Worm (Caenorhabditis elegans) whole organism, young adult: ENCODE measurements around the gene F58F12.12.
A peak's percentile ranks its signal among the peaks of the same experiment; 100 is the strongest.

Source experiments
- B0261.1 ChIP-seq: sonication (generic microtip); optimal IDR thresholded peaks from 2 replicates; lab custom pipeline; 2016; ENCODE audit warnings: mild to moderate bottlenecking, missing genetic modification characterization, moderate library complexity, missing compliant biosample characterization
- F22D6.2 ChIP-seq: sonication (generic microtip); optimal IDR thresholded peaks from 2 replicates; lab custom pipeline; 2016; ENCODE audit warnings: mild to moderate bottlenecking, missing genetic modification characterization, missing compliant biosample characterization
- F23B12.7 ChIP-seq: sonication (generic microtip); optimal IDR thresholded peaks from 2 replicates; lab custom pipeline; 2017; ENCODE audit warnings: missing genetic modification characterization, mild to moderate bottlenecking, missing compliant biosample characterization, antibody characterized with exemption, moderate library complexity; ENCODE audit not compliant: insufficient read depth
- F37B4.10 ChIP-seq: fragments of 200-800 bp; sonication (Bioruptor generic); IDR thresholded peaks from 2 replicates; pipeline ENCODE4 v1.3.6; 2022; ENCODE audit warnings: missing genetic modification characterization, missing compliant biosample characterization
- F52B5.7 ChIP-seq: sonication (generic microtip); optimal IDR thresholded peaks from 2 replicates; lab custom pipeline; 2016; ENCODE audit warnings: mild to moderate bottlenecking, missing genetic modification characterization, missing compliant biosample characterization
- F55B11.4 ChIP-seq: sonication (generic microtip); optimal IDR thresholded peaks from 2 replicates; lab custom pipeline; 2016; ENCODE audit warnings: missing compliant biosample characterization, missing genetic modification characterization, borderline replicate concordance; ENCODE audit not compliant: insufficient read depth
- K11D2.4 ChIP-seq: fragments of 200-800 bp; sonication (Bioruptor generic); IDR thresholded peaks from 2 replicates; pipeline ENCODE4 v1.3.6; 2022; ENCODE audit warnings: missing genetic modification reagents, missing genetic modification characterization, missing compliant biosample characterization
- K12H6.12 ChIP-seq: fragments of 200-800 bp; sonication (Bioruptor generic); optimal IDR thresholded peaks from 2 replicates; lab custom pipeline; 2018; ENCODE audit warnings: mild to moderate bottlenecking, missing genetic modification characterization, missing compliant biosample characterization
- T26A5.8 ChIP-seq: sonication (generic microtip); optimal IDR thresholded peaks from 2 replicates; lab custom pipeline; 2016; ENCODE audit warnings: missing genetic modification characterization, missing compliant biosample characterization
- Y56A3A.18 ChIP-seq: fragments of 200-800 bp; sonication (Bioruptor generic); IDR thresholded peaks from 2 replicates; pipeline ENCODE4 v1.3.6; 2022; ENCODE audit warnings: missing genetic modification reagents, missing genetic modification characterization, missing compliant biosample characterization
- Y79H2A.3 ChIP-seq: fragments of 200-800 bp; sonication (Bioruptor generic); conservative IDR thresholded peaks from 2 replicates; pipeline ENCODE4 v1.3.6; 2022; ENCODE audit warnings: missing genetic modification reagents, missing genetic modification characterization, missing compliant biosample characterization
- akir-1 ChIP-seq: fragments of 200-800 bp; sonication (Bioruptor generic); optimal IDR thresholded peaks from 2 replicates; lab custom pipeline; 2018; ENCODE audit warnings: mild to moderate bottlenecking, missing genetic modification characterization, moderate library complexity, missing compliant biosample characterization
- attf-3 ChIP-seq: fragments of 200-800 bp; sonication (Bioruptor generic); conservative IDR thresholded peaks from 2 replicates; pipeline ENCODE4 v1.3.6; 2022; ENCODE audit warnings: missing genetic modification reagents, missing genetic modification characterization, missing compliant biosample characterization
- ceh-58 ChIP-seq: fragments of 200-800 bp; sonication (Bioruptor generic); IDR thresholded peaks from 2 replicates; pipeline ENCODE4 v1.3.6; 2022; ENCODE audit warnings: missing genetic modification characterization, missing compliant biosample characterization
- ceh-79 ChIP-seq: sonication (generic microtip); optimal IDR thresholded peaks from 2 replicates; lab custom pipeline; 2017; ENCODE audit warnings: mild to moderate bottlenecking, missing genetic modification characterization, missing compliant biosample characterization
- dox-1 ChIP-seq: fragments of 200-800 bp; sonication (Bioruptor generic); IDR thresholded peaks from 2 replicates; pipeline ENCODE4 v1.3.6; 2022; ENCODE audit warnings: missing genetic modification reagents, missing genetic modification characterization, missing compliant biosample characterization
- dpff-1 ChIP-seq: sonication (generic microtip); optimal IDR thresholded peaks from 2 replicates; lab custom pipeline; 2017; ENCODE audit warnings: mild to moderate bottlenecking, missing genetic modification characterization, missing compliant biosample characterization
- dpl-1 ChIP-seq: fragments of 150-350 bp; optimal IDR thresholded peaks from 2 replicates; lab custom pipeline; 2014; ENCODE audit warnings: missing biosample characterization, missing genetic modification reagents, missing genetic modification characterization
- efl-1 ChIP-seq: fragments of 150-350 bp; optimal IDR thresholded peaks from 2 replicates; lab custom pipeline; 2014; ENCODE audit warnings: missing biosample characterization, missing genetic modification reagents, missing genetic modification characterization
- egl-44 ChIP-seq: fragments of 200-800 bp; sonication (Bioruptor generic); IDR thresholded peaks from 2 replicates; pipeline ENCODE4 v1.3.6; 2022; ENCODE audit warnings: missing genetic modification reagents, missing genetic modification characterization, missing compliant biosample characterization
- fkh-3 ChIP-seq: sonication (generic microtip); optimal IDR thresholded peaks from 2 replicates; lab custom pipeline; 2016; ENCODE audit warnings: mild to moderate bottlenecking, missing genetic modification characterization, missing compliant biosample characterization
- gei-17 ChIP-seq: fragments of 200-800 bp; sonication (Bioruptor generic); optimal IDR thresholded peaks from 2 replicates; lab custom pipeline; 2018; ENCODE audit warnings: mild to moderate bottlenecking, missing genetic modification characterization, missing compliant biosample characterization
- hlh-12 ChIP-seq: sonication (generic microtip); optimal IDR thresholded peaks from 2 replicates; lab custom pipeline; 2016; ENCODE audit warnings: missing genetic modification characterization, missing compliant biosample characterization
- hlh-26 ChIP-seq: fragments of 200-800 bp; sonication (Bioruptor generic); conservative IDR thresholded peaks from 2 replicates; pipeline ENCODE4 v1.3.6; 2022; ENCODE audit warnings: missing genetic modification reagents, missing genetic modification characterization, missing compliant biosample characterization
- hmg-20 ChIP-seq: fragments of 200-800 bp; sonication (Bioruptor generic); IDR thresholded peaks from 2 replicates; pipeline ENCODE4 v1.3.6; 2022; ENCODE audit warnings: missing genetic modification reagents, missing genetic modification characterization, missing compliant biosample characterization
- lin-40 ChIP-seq: sonication (generic microtip); optimal IDR thresholded peaks from 2 replicates; lab custom pipeline; 2016; ENCODE audit warnings: missing genetic modification characterization, mild to moderate bottlenecking, missing compliant biosample characterization, missing genotype, missing genetic modification reagents
- lsy-27 ChIP-seq: sonication (generic microtip); optimal IDR thresholded peaks from 2 replicates; lab custom pipeline; 2017; ENCODE audit warnings: missing genetic modification characterization, mild to moderate bottlenecking, missing compliant biosample characterization, antibody characterized with exemption, missing genotype, borderline replicate concordance; ENCODE audit not compliant: insufficient read depth
- madf-3 ChIP-seq: fragments of 200-800 bp; sonication (Bioruptor generic); IDR thresholded peaks from 2 replicates; pipeline ENCODE4 v1.3.6; 2022; ENCODE audit warnings: missing genetic modification reagents, missing genetic modification characterization, missing compliant biosample characterization
- madf-8 ChIP-seq: fragments of 200-800 bp; sonication (Bioruptor generic); conservative IDR thresholded peaks from 2 replicates; pipeline ENCODE4 v1.3.6; 2022; ENCODE audit warnings: missing genetic modification reagents, missing genetic modification characterization, missing compliant biosample characterization
- mel-28 ChIP-seq: sonication (generic microtip); optimal IDR thresholded peaks from 2 replicates; lab custom pipeline; 2016; ENCODE audit warnings: borderline replicate concordance, mild to moderate bottlenecking, missing genetic modification characterization, missing compliant biosample characterization
- mxl-1 ChIP-seq: sonication (generic microtip); optimal IDR thresholded peaks from 2 replicates; lab custom pipeline; 2016; ENCODE audit warnings: missing genetic modification characterization, missing compliant biosample characterization
- nfyb-1 ChIP-seq: fragments of 200-800 bp; sonication (Bioruptor generic); IDR thresholded peaks from 2 replicates; pipeline ENCODE4 v1.3.6; 2022; ENCODE audit warnings: missing genetic modification reagents, missing genetic modification characterization, missing compliant biosample characterization
- nhr-120 ChIP-seq: fragments of 200-800 bp; sonication (Bioruptor generic); IDR thresholded peaks from 2 replicates; pipeline ENCODE4 v1.3.6; 2022; ENCODE audit warnings: missing genetic modification characterization, missing compliant biosample characterization
- nhr-27 ChIP-seq: fragments of 200-800 bp; sonication (Bioruptor generic); optimal IDR thresholded peaks from 2 replicates; lab custom pipeline; 2018; ENCODE audit warnings: mild to moderate bottlenecking, missing genetic modification characterization, moderate library complexity, missing compliant biosample characterization
- nhr-80 ChIP-seq: sonication (generic microtip); optimal IDR thresholded peaks from 2 replicates; lab custom pipeline; 2016; ENCODE audit warnings: missing genetic modification characterization, missing compliant biosample characterization
- rcor-1 ChIP-seq: fragments of 200-800 bp; sonication (Bioruptor generic); IDR thresholded peaks from 2 replicates; pipeline ENCODE4 v1.3.6; 2022; ENCODE audit warnings: missing genetic modification reagents, missing genetic modification characterization, missing compliant biosample characterization
- rec-8 ChIP-seq, 2 experiments: sonication (generic microtip); optimal IDR thresholded peaks; 2 replicates each; lab custom pipeline; 2016; ENCODE audit warnings: mild to moderate bottlenecking in 2 of 2, missing genetic modification characterization in 2 of 2, missing genetic modification reagents in 2 of 2, missing genotype in 2 of 2, missing biosample characterization in 1 of 2, missing compliant biosample characterization in 1 of 2, moderate library complexity in 1 of 2
- repo-1 ChIP-seq: sonication (generic microtip); optimal IDR thresholded peaks from 2 replicates; lab custom pipeline; 2017; ENCODE audit warnings: mild to moderate bottlenecking, missing genetic modification characterization, missing compliant biosample characterization
- sdz-38 ChIP-seq: sonication (generic microtip); optimal IDR thresholded peaks from 2 replicates; lab custom pipeline; 2016; ENCODE audit warnings: missing genotype, missing genetic modification characterization, missing compliant biosample characterization
- snpc-1.3 ChIP-seq: sonication (generic microtip); optimal IDR thresholded peaks from 2 replicates; lab custom pipeline; 2017; ENCODE audit warnings: missing genetic modification characterization, mild to moderate bottlenecking, missing compliant biosample characterization, antibody characterized with exemption, moderate library complexity, missing genotype, missing genetic modification reagents; ENCODE audit not compliant: insufficient read depth
- sptf-2 ChIP-seq: fragments of 200-800 bp; sonication (Bioruptor generic); optimal IDR thresholded peaks from 2 replicates; lab custom pipeline; 2018; ENCODE audit warnings: mild to moderate bottlenecking, missing genetic modification characterization, missing compliant biosample characterization
- tbp1 ChIP-seq: fragments of 200-800 bp; sonication (Bioruptor generic); optimal IDR thresholded peaks from 2 replicates; lab custom pipeline; 2018; ENCODE audit warnings: mild to moderate bottlenecking, missing genetic modification characterization, missing compliant biosample characterization
- tlf-1 ChIP-seq: fragments of 200-800 bp; sonication (Bioruptor generic); optimal IDR thresholded peaks from 2 replicates; lab custom pipeline; 2018; ENCODE audit warnings: mild to moderate bottlenecking, missing genetic modification characterization, missing compliant biosample characterization
- xnd-1 ChIP-seq: sonication (generic microtip); optimal IDR thresholded peaks from 2 replicates; lab custom pipeline; 2016; ENCODE audit warnings: missing genotype, missing genetic modification reagents, missing genetic modification characterization, missing compliant biosample characterization
- ztf-22 ChIP-seq: fragments of 200-800 bp; sonication (Bioruptor generic); optimal IDR thresholded peaks from 2 replicates; lab custom pipeline; 2018; ENCODE audit warnings: mild to moderate bottlenecking, missing genetic modification characterization, moderate library complexity, missing compliant biosample characterization
- ztf-25 ChIP-seq: fragments of 200-800 bp; sonication (Bioruptor generic); IDR thresholded peaks from 2 replicates; pipeline ENCODE4 v1.3.6; 2022; ENCODE audit warnings: missing genetic modification reagents, missing genetic modification characterization, missing compliant biosample characterization
- ztf-26 ChIP-seq: sonication (generic microtip); optimal IDR thresholded peaks from 2 replicates; lab custom pipeline; 2017; ENCODE audit warnings: missing genetic modification characterization, missing compliant biosample characterization
- ztf-3 ChIP-seq: fragments of 200-800 bp; sonication (Bioruptor generic); optimal IDR thresholded peaks from 2 replicates; lab custom pipeline; 2018; ENCODE audit warnings: mild to moderate bottlenecking, missing genetic modification characterization, missing compliant biosample characterization

F58F12.12 gene

ce11 chrII:6347341-6348118 is 33.4 kb upstream of the F58F12.12 start, which contains the start of gene lgg-1 (continued):
- TF ChIP-seq nfyb-1 (GFP tag; lab: Robert Waterston, UW): peak; percentile 79
- TF ChIP-seq hmg-20 (GFP tag; lab: Robert Waterston, UW): peak; percentile 6; the same call in 1 of the 2 replicates
- TF ChIP-seq lin-40 (tag; lab: Kevin White, UChicago): peak; percentile 11
- no peak for TF ChIP-seq ceh-58 (GFP tag; lab: Robert Waterston, UW)
- no peak for TF ChIP-seq F55B11.4 (tag; lab: Kevin White, UChicago)
- TF ChIP-seq rec-8 (tag; optimal IDR thresholded peaks at IDR 0.05; lab: Kevin White, UChicago): no peak
- no peak for TF ChIP-seq dpff-1 (tag; lab: Kevin White, UChicago)
- no peak for TF ChIP-seq xnd-1
- no peak for TF ChIP-seq K11D2.4 (GFP tag; lab: Robert Waterston, UW)
- TF ChIP-seq lsy-27 (tag; lab: Kevin White, UChicago): no peak
- TF ChIP-seq akir-1 (GFP tag; lab: Kevin White, UChicago): no peak
- no peak for TF ChIP-seq fkh-3 (tag; lab: Kevin White, UChicago)
- TF ChIP-seq ceh-79: no peak
- no peak for TF ChIP-seq nhr-80 (tag; lab: Kevin White, UChicago)
- TF ChIP-seq ztf-3 (GFP tag; lab: Kevin White, UChicago): peak; percentile 54
- TF ChIP-seq dpl-1 (GFP tag; lab: Kevin White, UChicago): peak; percentile 40
- TF ChIP-seq efl-1 (GFP tag; lab: Kevin White, UChicago): no peak
- no peak for TF ChIP-seq ztf-25 (GFP tag; lab: Robert Waterston, UW)
- no peak for TF ChIP-seq madf-8
- TF ChIP-seq sptf-2: no peak
- no peak for TF ChIP-seq repo-1 (tag; lab: Kevin White, UChicago)
- TF ChIP-seq B0261.1: no peak
- no peak for TF ChIP-seq tlf-1 (GFP tag; lab: Kevin White, UChicago)
- TF ChIP-seq F22D6.2 (tag; lab: Kevin White, UChicago): no peak
- peak; percentile 14 for TF ChIP-seq mxl-1 (tag; lab: Kevin White, UChicago)
- no peak for TF ChIP-seq ztf-22 (GFP tag; lab: Kevin White, UChicago)
- TF ChIP-seq snpc-1.3: no peak
- TF ChIP-seq mel-28 (tag; lab: Kevin White, UChicago): no peak
- peak; percentile 21 for TF ChIP-seq ztf-26
- no peak for TF ChIP-seq sdz-38 (tag; lab: Kevin White, UChicago)
- peak; percentile 44 for TF ChIP-seq tbp1 (GFP tag; lab: Kevin White, UChicago)
- TF ChIP-seq attf-3: no peak
- TF ChIP-seq egl-44 (GFP tag; lab: Robert Waterston, UW): no peak; the same call in 1 of the 2 replicates
- no peak for TF ChIP-seq gei-17 (GFP tag; lab: Kevin White, UChicago)
- no peak for TF ChIP-seq nhr-120 (GFP tag; lab: Robert Waterston, UW)
- TF ChIP-seq dox-1: peak; percentile 75
- no peak for TF ChIP-seq F23B12.7
- TF ChIP-seq Y79H2A.3 (GFP tag; lab: Robert Waterston, UW): 0 out of 2 replicates have a peak, but pooled peaks have one; percentile 6
- TF ChIP-seq nhr-27 (tag; lab: Kevin White, UChicago): no peak
- no peak for TF ChIP-seq rcor-1 (GFP tag; lab: Robert Waterston, UW)
- TF ChIP-seq madf-3: no peak
- no peak for TF ChIP-seq Y56A3A.18
- no peak for TF ChIP-seq T26A5.8 (tag; lab: Kevin White, UChicago)
- TF ChIP-seq F52B5.7 (tag; lab: Kevin White, UChicago): peak; percentile 56
- TF ChIP-seq hlh-26 (GFP tag; lab: Robert Waterston, UW): no peak
- no peak for TF ChIP-seq hlh-12 (tag; lab: Kevin White, UChicago)
- no peak for TF ChIP-seq F37B4.10 (GFP tag; lab: Robert Waterston, UW)
- TF ChIP-seq K12H6.12 (tag; lab: Kevin White, UChicago): peak; percentile 68
